Worm (Caenorhabditis elegans) whole organism, L4 larva: ENCODE data around the gene F58B4.3.

Experiments used
- F49E8.2 ChIP-seq: sonication (generic microtip); optimal IDR thresholded peaks from 2 replicates; lab custom pipeline; 2016; ENCODE audit warnings: missing compliant biosample characterization, mild to moderate bottlenecking, missing genetic modification characterization, borderline replicate concordance
- T20F7.1 ChIP-seq: fragments of 200-800 bp; sonication (Bioruptor generic); optimal IDR thresholded peaks from 2 replicates; lab custom pipeline; 2018; ENCODE audit warnings: mild to moderate bottlenecking, missing genetic modification characterization, missing compliant biosample characterization
- Y48G9A.11 ChIP-seq: fragments of 200-800 bp; sonication (Bioruptor generic); IDR thresholded peaks from 2 replicates; pipeline ENCODE4 v1.3.6; 2022; ENCODE audit warnings: missing genetic modification reagents, missing genetic modification characterization, missing compliant biosample characterization
- Y5F2A.4 ChIP-seq: fragments of 200-800 bp; sonication (Bioruptor generic); optimal IDR thresholded peaks from 2 replicates; lab custom pipeline; 2018; ENCODE audit warnings: mild to moderate bottlenecking, missing genetic modification characterization, missing compliant biosample characterization
- Y75B8A.6 ChIP-seq: fragments of 200-800 bp; sonication (Bioruptor generic); IDR thresholded peaks from 2 replicates; pipeline ENCODE4 v1.3.6; 2022; ENCODE audit warnings: missing genetic modification reagents, missing genetic modification characterization, missing compliant biosample characterization
- aha-1 ChIP-seq: fragments of 150-350 bp; peaks from one replicate; lab custom pipeline; 2014; ENCODE audit warnings: missing biosample characterization, missing genetic modification characterization
- attf-4 ChIP-seq: sonication (generic microtip); optimal IDR thresholded peaks from 3 replicates; lab custom pipeline; 2017; ENCODE audit warnings: missing biosample characterization, missing genetic modification characterization
- ceh-32 ChIP-seq: sonication (generic microtip); optimal IDR thresholded peaks from 2 replicates; lab custom pipeline; 2016; ENCODE audit warnings: mild to moderate bottlenecking, missing genetic modification characterization, missing compliant biosample characterization; ENCODE audit not compliant: poor library complexity
- ceh-82 ChIP-seq: sonication (generic microtip); optimal IDR thresholded peaks from 2 replicates; lab custom pipeline; 2017; ENCODE audit warnings: missing biosample characterization, missing genetic modification characterization
- ces-1 ChIP-seq: fragments of 150-350 bp; sonication (generic microtip); optimal IDR thresholded peaks from 4 replicates; lab custom pipeline; 2014; ENCODE audit warnings: missing biosample characterization, missing genetic modification reagents, missing genetic modification characterization
- daf-8 ChIP-seq: fragments of 200-800 bp; sonication (Bioruptor generic); IDR thresholded peaks from 2 replicates; pipeline ENCODE4 v1.3.6; 2022; ENCODE audit warnings: missing genetic modification characterization, missing compliant biosample characterization
- dmd-9 ChIP-seq: fragments of 200-800 bp; sonication (Bioruptor generic); IDR thresholded peaks from 2 replicates; pipeline ENCODE4 v1.3.6; 2022; ENCODE audit warnings: missing genetic modification reagents, missing genetic modification characterization, missing compliant biosample characterization
- duxl-1 ChIP-seq: sonication (generic microtip); optimal IDR thresholded peaks from 2 replicates; lab custom pipeline; 2016; ENCODE audit warnings: mild to moderate bottlenecking, missing genetic modification characterization, moderate library complexity, missing compliant biosample characterization; ENCODE audit not compliant: poor library complexity
- egl-27 ChIP-seq: sonication (generic microtip); optimal IDR thresholded peaks from 3 replicates; lab custom pipeline; 2017; ENCODE audit warnings: missing biosample characterization, missing genetic modification reagents, missing genetic modification characterization
- fkh-10 ChIP-seq: fragments of 150-350 bp; optimal IDR thresholded peaks from 2 replicates; lab custom pipeline; 2014; ENCODE audit warnings: missing biosample characterization, missing genetic modification reagents, missing genetic modification characterization
- fos-1 ChIP-seq: fragments of 150-350 bp; optimal IDR thresholded peaks from 2 replicates; lab custom pipeline; 2014; ENCODE audit warnings: missing biosample characterization, missing genetic modification characterization
- gei-8 ChIP-seq: fragments of 200-800 bp; sonication (Bioruptor generic); optimal IDR thresholded peaks from 2 replicates; lab custom pipeline; 2018; ENCODE audit warnings: mild to moderate bottlenecking, missing genetic modification characterization, missing compliant biosample characterization
- hlh-11 ChIP-seq: fragments of 200-800 bp; sonication (Bioruptor generic); optimal IDR thresholded peaks from 2 replicates; lab custom pipeline; 2018; ENCODE audit warnings: mild to moderate bottlenecking, missing genetic modification characterization, missing compliant biosample characterization
- jun-1 ChIP-seq: fragments of 150-350 bp; optimal IDR thresholded peaks from 2 replicates; lab custom pipeline; 2014; ENCODE audit warnings: missing biosample characterization, missing genetic modification reagents, missing genetic modification characterization
- lin-1 ChIP-seq: fragments of 200-800 bp; sonication (Bioruptor generic); IDR thresholded peaks from 2 replicates; pipeline ENCODE4 v1.3.6; 2022; ENCODE audit warnings: missing genetic modification reagents, missing genetic modification characterization, missing compliant biosample characterization
- lin-15B ChIP-seq: fragments of 150-350 bp; sonication (generic microtip); optimal IDR thresholded peaks from 3 replicates; lab custom pipeline; 2014; ENCODE audit warnings: missing biosample characterization, missing genetic modification characterization
- lin-29 ChIP-seq: fragments of 200-800 bp; sonication (Bioruptor generic); IDR thresholded peaks from 2 replicates; pipeline ENCODE4 v1.3.6; 2022; ENCODE audit warnings: missing genetic modification reagents, missing genetic modification characterization, missing compliant biosample characterization
- lin-39 ChIP-seq: fragments of 150-350 bp; optimal IDR thresholded peaks from 2 replicates; lab custom pipeline; 2014; ENCODE audit warnings: missing biosample characterization, missing genetic modification reagents, missing genetic modification characterization
- lsy-2 ChIP-seq, 2 experiments: fragments of 150-350 bp in 1 of 2; sonication (generic microtip) in 1 of 2; optimal IDR thresholded peaks; 2 replicates each; lab custom pipeline; 2014 to 2017; ENCODE audit warnings: missing biosample characterization in 2 of 2, missing genetic modification characterization in 2 of 2
- mes-2 ChIP-seq: sonication (generic microtip); optimal IDR thresholded peaks from 2 replicates; lab custom pipeline; 2016; ENCODE audit warnings: missing genotype, mild to moderate bottlenecking, missing genetic modification characterization, missing compliant biosample characterization; ENCODE audit not compliant: poor library complexity, severe bottlenecking
- nhr-111 ChIP-seq: fragments of 200-800 bp; sonication (Bioruptor generic); optimal IDR thresholded peaks from 2 replicates; lab custom pipeline; 2018; ENCODE audit warnings: mild to moderate bottlenecking, missing genetic modification characterization, missing compliant biosample characterization
- nhr-41 ChIP-seq: fragments of 200-800 bp; sonication (Bioruptor generic); IDR thresholded peaks from 2 replicates; pipeline ENCODE4 v1.3.6; 2022; ENCODE audit warnings: missing genetic modification reagents, missing genetic modification characterization, missing compliant biosample characterization
- nhr-42 ChIP-seq: fragments of 200-800 bp; sonication (Bioruptor generic); IDR thresholded peaks from 2 replicates; pipeline ENCODE4 v1.3.6; 2022; ENCODE audit warnings: missing genetic modification characterization, missing compliant biosample characterization
- pha-4 ChIP-seq, 2 experiments: fragments of 150-350 bp in 1 of 2; fragments of 200-800 bp in 1 of 2; sonication (Bioruptor generic) in 1 of 2; IDR thresholded peaks in 1 of 2; optimal IDR thresholded peaks in 1 of 2; 2 replicates each; pipeline versions ENCODE4 v1.3.6 to Lab custom; 2014 to 2022; ENCODE audit warnings: missing genetic modification characterization in 2 of 2, missing genetic modification reagents in 2 of 2, missing biosample characterization in 1 of 2, missing compliant biosample characterization in 1 of 2
- php-3 ChIP-seq: fragments of 200-800 bp; sonication (Bioruptor generic); IDR thresholded peaks from 2 replicates; pipeline ENCODE4 v1.3.6; 2022; ENCODE audit warnings: missing genetic modification reagents, missing genetic modification characterization, missing compliant biosample characterization
- pqm-1 ChIP-seq: sonication (generic microtip); optimal IDR thresholded peaks from 2 replicates; lab custom pipeline; 2017; ENCODE audit warnings: missing biosample characterization, missing genetic modification characterization
- rbr-2 ChIP-seq: sonication (generic microtip); optimal IDR thresholded peaks from 2 replicates; lab custom pipeline; 2016; ENCODE audit warnings: missing genotype, missing genetic modification characterization, missing compliant biosample characterization
- saeg-2 ChIP-seq: fragments of 200-800 bp; sonication (Bioruptor generic); IDR thresholded peaks from 2 replicates; pipeline ENCODE4 v1.3.6; 2022; ENCODE audit warnings: missing genetic modification reagents, missing genetic modification characterization, missing compliant biosample characterization
- sdz-12 ChIP-seq: fragments of 200-800 bp; sonication (Bioruptor generic); optimal IDR thresholded peaks from 2 replicates; lab custom pipeline; 2018; ENCODE audit warnings: mild to moderate bottlenecking, missing genetic modification characterization, missing compliant biosample characterization
- set-16 ChIP-seq: fragments of 200-800 bp; sonication (Bioruptor generic); IDR thresholded peaks from 2 replicates; pipeline ENCODE4 v1.3.6; 2022; ENCODE audit warnings: missing genetic modification reagents, missing genetic modification characterization, missing compliant biosample characterization
- skn-1 ChIP-seq: fragments of 150-350 bp; optimal IDR thresholded peaks from 2 replicates; lab custom pipeline; 2014; ENCODE audit warnings: missing biosample characterization, missing genetic modification characterization
- snpc-1.2 ChIP-seq: fragments of 200-800 bp; sonication (Bioruptor generic); IDR thresholded peaks from 2 replicates; pipeline ENCODE4 v1.3.6; 2022; ENCODE audit warnings: missing genetic modification reagents, missing genetic modification characterization, missing compliant biosample characterization
- spr-3 ChIP-seq: fragments of 200-800 bp; sonication (Bioruptor generic); optimal IDR thresholded peaks from 2 replicates; lab custom pipeline; 2018; ENCODE audit warnings: mild to moderate bottlenecking, missing genetic modification characterization, missing compliant biosample characterization
- unc-62 ChIP-seq, 3 experiments: fragments of 150-350 bp in 1 of 3; sonication (generic microtip); optimal IDR thresholded peaks in 2 of 3; peaks in 1 of 3; 1 replicate in 1 of 3; 2 replicates in 2 of 3; lab custom pipeline; 2014 to 2017; ENCODE audit warnings: missing biosample characterization in 3 of 3, missing genetic modification characterization in 3 of 3, missing genetic modification reagents in 3 of 3, missing genotype in 1 of 3
- vab-7 ChIP-seq: fragments of 200-800 bp; sonication (Bioruptor generic); IDR thresholded peaks from 2 replicates; pipeline ENCODE4 v1.3.6; 2022; ENCODE audit warnings: missing genetic modification reagents, missing genetic modification characterization, missing compliant biosample characterization
- zfp-3 ChIP-seq: fragments of 200-800 bp; sonication (Bioruptor generic); conservative IDR thresholded peaks from 2 replicates; pipeline ENCODE4 v1.3.6; 2022; ENCODE audit warnings: missing genetic modification reagents, missing genetic modification characterization, missing compliant biosample characterization
- zip-11 ChIP-seq: fragments of 200-800 bp; sonication (Bioruptor generic); IDR thresholded peaks from 2 replicates; pipeline ENCODE4 v1.3.6; 2022; ENCODE audit warnings: missing genetic modification characterization, missing compliant biosample characterization
- ztf-7 ChIP-seq: fragments of 150-350 bp; optimal IDR thresholded peaks from 2 replicates; lab custom pipeline; 2014; ENCODE audit warnings: missing biosample characterization, missing genetic modification characterization

The F58B4.3 gene

ce11 chrV:10918373-10918772 lies 11.2 kb upstream of the F58B4.3 start, which contains the start of gene F58B4.2:
TSS of gene F58B4.2 (minus strand) at chrV:10918473.
- TF ChIP-seq saeg-2 (GFP tag; lab: Robert Waterston, UW) (no peak), mes-2 (tag; lab: Kevin White, UChicago) (no peak), lin-1 (no peak), T20F7.1 (GFP tag; lab: Kevin White, UChicago) (no peak), Y5F2A.4 (GFP tag; lab: Kevin White, UChicago) (no peak), lin-29 (no peak), php-3 (GFP tag; lab: Robert Waterston, UW) (no peak), vab-7 (GFP tag; lab: Robert Waterston, UW) (no peak), nhr-111 (GFP tag; lab: Kevin White, UChicago) (no peak), snpc-1.2 (GFP tag; lab: Robert Waterston, UW) (no peak), spr-3 (GFP tag; lab: Kevin White, UChicago) (no peak), zip-11 (GFP tag; lab: Robert Waterston, UW) (no peak), aha-1 (no peak), hlh-11 (no peak), F49E8.2 (tag; lab: Kevin White, UChicago) (no peak), zfp-3 (GFP tag; lab: Robert Waterston, UW) (no peak), dmd-9 (no peak), skn-1 (tag; lab: Kevin White, UChicago) (no peak), ces-1 (no peak), rbr-2 (tag; lab: Kevin White, UChicago) (no peak)

- TF ChIP-seq egl-27 (tag; lab: Kevin White, UChicago) = no peak
- TF ChIP-seq aha-1 = peak; percentile 36
- no peak for TF ChIP-seq ztf-7 (tag; lab: Kevin White, UChicago)
- TF ChIP-seq unc-62 (GFP tag; optimal IDR thresholded peaks at IDR 0.05 in 1 of 2; lab: Kevin White, UChicago) = peak in 1 of 2 experiments; percentile 58
- no peak for TF ChIP-seq unc-62 (tag; optimal IDR thresholded peaks at IDR 0.05; lab: Kevin White, UChicago)
These were observed 7.9 kb upstream of the F58B4.3 start, which contains the start of gene nas-31 for ce11 chrV:10921747-10922146. TSS of gene nas-31 (minus strand) at chrV:10921847.

- peak; percentile 12 for TF ChIP-seq aha-1
- TF ChIP-seq nhr-41 = no peak
- TF ChIP-seq, all 104 proteins: peak for 1
These were observed 6.4 kb upstream of the F58B4.3 start, which contains the start of gene F58B4.7 for ce11 chrV:10923229-10923628. TSS of gene F58B4.7 (minus strand) at chrV:10923329.

- no peak for TF ChIP-seq pqm-1 (tag; lab: Kevin White, UChicago)
- no peak for TF ChIP-seq snpc-1.2 (GFP tag; lab: Robert Waterston, UW)
- no peak for TF ChIP-seq duxl-1 (tag; lab: Kevin White, UChicago)
- TF ChIP-seq rbr-2 (tag; lab: Kevin White, UChicago) = no peak
- no peak for TF ChIP-seq Y75B8A.6
- TF ChIP-seq lin-39 = no peak
- TF ChIP-seq aha-1 = no peak
- TF ChIP-seq zip-11 (GFP tag; lab: Robert Waterston, UW) = no peak
- TF ChIP-seq set-16 = no peak
- no peak for TF ChIP-seq Y48G9A.11 (GFP tag; lab: Robert Waterston, UW)
- TF ChIP-seq fkh-10 (GFP tag; lab: Kevin White, UChicago) = no peak
- no peak for TF ChIP-seq sdz-12 (GFP tag; lab: Kevin White, UChicago)
- no peak for TF ChIP-seq saeg-2 (GFP tag; lab: Robert Waterston, UW)
- TF ChIP-seq attf-4 = no peak
These were observed 4.9 kb upstream of the F58B4.3 start, which contains the start of gene F58B4.6 for ce11 chrV:10924731-10925130. TSS of gene F58B4.6 (plus strand) at chrV:10925031.

- no peak for TF ChIP-seq jun-1
- no peak for TF ChIP-seq gei-8
- TF ChIP-seq ceh-32 (tag; lab: Kevin White, UChicago) = no peak
- TF ChIP-seq pha-4 (GFP tag; IDR thresholded peaks at IDR 0.05; lab: Robert Waterston, UW) = no peak
- no peak for TF ChIP-seq pha-4 (tag; optimal IDR thresholded peaks at IDR 0.05; lab: Kevin White, UChicago)
- no peak for TF ChIP-seq set-16
- no peak for TF ChIP-seq nhr-42 (GFP tag; lab: Robert Waterston, UW)
- no peak for TF ChIP-seq snpc-1.2 (GFP tag; lab: Robert Waterston, UW)
- TF ChIP-seq unc-62 (GFP tag; optimal IDR thresholded peaks at IDR 0.05 in 1 of 2; lab: Kevin White, UChicago) = no peak
- TF ChIP-seq unc-62 (tag; optimal IDR thresholded peaks at IDR 0.05; lab: Kevin White, UChicago) = no peak
- no peak for TF ChIP-seq daf-8
- no peak for TF ChIP-seq lin-15B (tag; lab: Kevin White, UChicago)
- TF ChIP-seq lsy-2 (tag; optimal IDR thresholded peaks at IDR 0.05; lab: Kevin White, UChicago) = no peak
- no peak for TF ChIP-seq fos-1 (tag; lab: Kevin White, UChicago)
- TF ChIP-seq ceh-82 = no peak
These were observed 4.0 kb upstream of the F58B4.3 start for ce11 chrV:10925658-10926057.
